Fruit fly (Drosophila melanogaster) whole organism, wandering third instar larva: ENCODE measurements around the gene Muc96D.

Source experiments
- CG32264 ChIP-seq: fragments of 200-800 bp; sonication (Bioruptor generic); optimal IDR thresholded peaks from 2 replicates; lab custom pipeline; 2016; ENCODE audit warnings: missing biosample characterization, missing genetic modification characterization
- CG9705 ChIP-seq: fragments of 200-800 bp; sonication (Bioruptor generic); optimal IDR thresholded peaks from 2 replicates; lab custom pipeline; 2018; ENCODE audit warnings: missing biosample characterization, mild to moderate bottlenecking, missing genetic modification characterization
- Hr83 ChIP-seq: fragments of 200-300 bp; sonication (Bioruptor generic); optimal IDR thresholded peaks from 2 replicates; lab custom pipeline; 2016; ENCODE audit warnings: missing biosample characterization, mild to moderate bottlenecking, missing genetic modification characterization, moderate library complexity; ENCODE audit not compliant: poor library complexity, severe bottlenecking
- Jra ChIP-seq: sonication (Bioruptor generic); optimal IDR thresholded peaks from 2 replicates; lab custom pipeline; 2016; ENCODE audit warnings: missing biosample characterization, missing genetic modification characterization
- brk ChIP-seq: fragments of 200-800 bp; sonication (Bioruptor generic); optimal IDR thresholded peaks from 2 replicates; lab custom pipeline; 2016; ENCODE audit warnings: missing biosample characterization, mild to moderate bottlenecking, missing genetic modification characterization
- fru ChIP-seq: fragments of 200-800 bp; sonication (Bioruptor generic); optimal IDR thresholded peaks from 3 replicates; lab custom pipeline; 2016; ENCODE audit warnings: missing biosample characterization, mild to moderate bottlenecking, missing genetic modification characterization
- h ChIP-seq: fragments of 200-800 bp; sonication (Bioruptor generic); optimal IDR thresholded peaks from 3 replicates; lab custom pipeline; 2016; ENCODE audit warnings: missing biosample characterization, mild to moderate bottlenecking, missing genetic modification characterization
- pan ChIP-seq: fragments of >200 bp; optimal IDR thresholded peaks from 2 replicates; lab custom pipeline; 2017

dm6 chr3R:25438353-25438986, 38.0 kb upstream of the Muc96D start:
- TF ChIP-seq CG32264 (GFP tag; lab: Kevin White, UChicago) (no peak), fru (GFP tag; lab: Kevin White, UChicago) (no peak), CG9705 (GFP tag; lab: Kevin White, UChicago) (no peak), Hr83 (GFP tag; lab: Kevin White, UChicago) (no peak), Jra (GFP tag; lab: Kevin White, UChicago) (no peak), brk (no peak), pan (lab: Kevin White, UChicago) (no peak), h (GFP tag; lab: Kevin White, UChicago) (no peak)
